Fruit fly (Drosophila melanogaster): ENCODE data around the gene CG10383.

DNA sequence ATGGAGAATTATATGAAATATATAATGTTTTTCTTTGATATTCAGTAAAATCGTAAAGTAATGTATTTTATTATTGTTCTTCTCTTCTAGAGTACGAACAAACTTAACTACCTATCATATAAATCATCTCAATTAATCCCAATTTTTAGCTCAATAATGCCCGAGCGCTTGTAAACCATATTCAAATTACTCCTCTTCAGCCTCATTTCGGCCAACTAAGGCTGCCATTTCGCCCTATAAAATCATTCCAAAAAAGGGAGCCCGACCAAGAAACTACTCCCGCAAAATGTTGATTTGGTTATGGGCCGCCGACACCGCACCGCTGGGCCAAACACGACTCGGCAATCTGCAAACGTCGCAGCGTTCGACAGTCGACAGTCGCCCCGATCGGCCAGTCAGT, 47.3 kb upstream of the CG10383 start:
- TF ChIP-seq Myc (optimal IDR thresholded peaks at IDR 0.05) (no peak), Dfd (GFP tag; optimal IDR thresholded peaks at IDR 0.05) (no peak), h (GFP tag; optimal IDR thresholded peaks at IDR 0.05) (no peak), psq (GFP tag; optimal IDR thresholded peaks at IDR 0.05) (no peak), HLH106 (tag; optimal IDR thresholded peaks at IDR 0.05) (no peak), Abd-B (GFP tag; optimal IDR thresholded peaks at IDR 0.05) (no peak), ey (GFP tag; optimal IDR thresholded peaks at IDR 0.05) (no peak), woc (GFP tag; optimal IDR thresholded peaks at IDR 0.05) (no peak), Sp1 (GFP tag; optimal IDR thresholded peaks at IDR 0.05) (no peak), CrebA (GFP tag; optimal IDR thresholded peaks at IDR 0.05; ENCODE audit: borderline replicate concordance) (no peak), sv (GFP tag; optimal IDR thresholded peaks at IDR 0.05) (no peak), usp (GFP tag; optimal IDR thresholded peaks at IDR 0.05) (no peak)
